Fruit fly (Drosophila melanogaster) whole organism, embryonic: ENCODE results near the gene aqz.

ENCODE experiments used
- Atf-2 ChIP-seq: fragments of 200-800 bp; sonication (Bioruptor generic); optimal IDR thresholded peaks from 2 replicates; lab custom pipeline; 2016; ENCODE audit warnings: missing biosample characterization, missing genetic modification characterization
- Atf6 ChIP-seq: fragments of 200-800 bp; sonication (Bioruptor generic); IDR thresholded peaks from 2 replicates; pipeline ENCODE4 v1.3.6; 2022; ENCODE audit warnings: missing biosample characterization, missing genetic modification characterization
- Bdp1 ChIP-seq: fragments of 200-800 bp; sonication (Bioruptor generic); optimal IDR thresholded peaks from 3 replicates; lab custom pipeline; 2016; ENCODE audit warnings: missing biosample characterization, missing genetic modification characterization
- Bgb ChIP-seq: fragments of 200-800 bp; sonication (Bioruptor generic); IDR thresholded peaks from 2 replicates; pipeline ENCODE4 v1.3.6; 2022; ENCODE audit warnings: missing biosample characterization, missing genetic modification characterization; ENCODE audit not compliant: partially characterized antibody
- CG10274 ChIP-seq: fragments of 200-800 bp; sonication (Bioruptor generic); optimal IDR thresholded peaks from 3 replicates; lab custom pipeline; 2017; ENCODE audit warnings: missing biosample characterization, mild to moderate bottlenecking, missing genetic modification characterization
- CG10366 ChIP-seq: fragments of 200-800 bp; sonication (Bioruptor generic); IDR thresholded peaks from 2 replicates; pipeline ENCODE4 v1.3.6; 2022; ENCODE audit warnings: missing biosample characterization, missing genetic modification characterization
- CG12744 ChIP-seq: fragments of 200-800 bp; sonication (Bioruptor generic); optimal IDR thresholded peaks from 2 replicates; lab custom pipeline; 2016; ENCODE audit warnings: missing biosample characterization, missing genetic modification characterization
- CG13287 ChIP-seq: fragments of 200-800 bp; sonication (Bioruptor generic); IDR thresholded peaks from 2 replicates; pipeline ENCODE4 v1.3.6; 2022; ENCODE audit warnings: missing biosample characterization, missing genetic modification characterization; ENCODE audit not compliant: partially characterized antibody
- CG13775 ChIP-seq: fragments of 200-800 bp; sonication (Bioruptor generic); optimal IDR thresholded peaks from 3 replicates; lab custom pipeline; 2017; ENCODE audit warnings: missing biosample characterization, mild to moderate bottlenecking, missing genetic modification characterization
- CG18599 ChIP-seq: fragments of 200-800 bp; sonication (Bioruptor generic); optimal IDR thresholded peaks from 3 replicates; lab custom pipeline; 2017; ENCODE audit warnings: missing biosample characterization, missing genetic modification characterization, mild to moderate bottlenecking, moderate library complexity, missing genetic modification reagents
- CG18619 ChIP-seq: fragments of 200-800 bp; sonication (Bioruptor generic); optimal IDR thresholded peaks from 3 replicates; lab custom pipeline; 2017; ENCODE audit warnings: missing biosample characterization, mild to moderate bottlenecking, missing genetic modification characterization
- CG2116 ChIP-seq: fragments of 200-800 bp; sonication (Bioruptor generic); optimal IDR thresholded peaks from 3 replicates; lab custom pipeline; 2018; ENCODE audit warnings: missing biosample characterization, mild to moderate bottlenecking, missing genetic modification characterization
- CG2199 ChIP-seq: fragments of 200-800 bp; sonication (Bioruptor generic); IDR thresholded peaks from 3 replicates; pipeline ENCODE4 v1.3.6; 2022; ENCODE audit warnings: missing biosample characterization, missing genetic modification characterization
- CG2875 ChIP-seq: fragments of 200-800 bp; sonication (Bioruptor generic); optimal IDR thresholded peaks from 2 replicates; lab custom pipeline; 2017; ENCODE audit warnings: missing biosample characterization, mild to moderate bottlenecking, missing genetic modification characterization, missing genetic modification reagents
- CG31441 ChIP-seq: fragments of 200-800 bp; sonication (Bioruptor generic); IDR thresholded peaks from 2 replicates; pipeline ENCODE4 v1.3.6; 2022; ENCODE audit warnings: missing biosample characterization, missing genetic modification characterization
- CG3407 ChIP-seq: fragments of 200-800 bp; sonication (Bioruptor generic); optimal IDR thresholded peaks from 2 replicates; lab custom pipeline; 2018; ENCODE audit warnings: missing biosample characterization, mild to moderate bottlenecking, missing genetic modification characterization
- CG42726 ChIP-seq: fragments of 200-800 bp; sonication (Bioruptor generic); IDR thresholded peaks from 2 replicates; pipeline ENCODE4 v1.3.6; 2022; ENCODE audit warnings: missing biosample characterization, missing genetic modification characterization; ENCODE audit not compliant: partially characterized antibody
- CG4707 ChIP-seq: fragments of 200-800 bp; sonication (Bioruptor generic); optimal IDR thresholded peaks from 2 replicates; lab custom pipeline; 2018; ENCODE audit warnings: missing biosample characterization, mild to moderate bottlenecking, missing genetic modification characterization, moderate library complexity
- CG5180 ChIP-seq: fragments of 200-800 bp; sonication (Bioruptor generic); optimal IDR thresholded peaks from 3 replicates; lab custom pipeline; 2017; ENCODE audit warnings: missing biosample characterization, missing genetic modification characterization, mild to moderate bottlenecking, moderate library complexity, missing genetic modification reagents
- CG6254 ChIP-seq: fragments of 200-800 bp; sonication (Bioruptor generic); optimal IDR thresholded peaks from 3 replicates; lab custom pipeline; 2017; ENCODE audit warnings: mild to moderate bottlenecking, missing biosample characterization, missing genetic modification reagents, missing genetic modification characterization
- CG6765 ChIP-seq: fragments of 200-800 bp; sonication (Bioruptor generic); optimal IDR thresholded peaks from 3 replicates; lab custom pipeline; 2017; ENCODE audit warnings: missing biosample characterization, mild to moderate bottlenecking, missing genetic modification characterization
- CG7372 ChIP-seq: fragments of 200-800 bp; sonication (Bioruptor generic); IDR thresholded peaks from 2 replicates; pipeline ENCODE4 v1.3.6; 2022; ENCODE audit warnings: missing biosample characterization, missing genetic modification characterization
- CG9215 ChIP-seq: fragments of 200-800 bp; sonication (Bioruptor generic); IDR thresholded peaks from 2 replicates; pipeline ENCODE4 v1.3.6; 2022; ENCODE audit warnings: missing biosample characterization, missing genetic modification characterization
- CG9609 ChIP-seq: fragments of 200-800 bp; sonication (Bioruptor generic); optimal IDR thresholded peaks from 3 replicates; lab custom pipeline; 2016; ENCODE audit warnings: missing biosample characterization, missing genetic modification characterization
- CG9932 ChIP-seq: fragments of 200-800 bp; sonication (Bioruptor generic); IDR thresholded peaks from 2 replicates; pipeline ENCODE4 v1.3.6; 2022; ENCODE audit warnings: missing biosample characterization, missing genetic modification characterization
- CHES-1-like ChIP-seq: fragments of 200-800 bp; sonication (Bioruptor generic); optimal IDR thresholded peaks from 2 replicates; lab custom pipeline; 2016; ENCODE audit warnings: missing biosample characterization, missing genetic modification characterization
- Chrac-16 ChIP-seq: fragments of 200-800 bp; sonication (Bioruptor generic); optimal IDR thresholded peaks from 3 replicates; lab custom pipeline; 2016; ENCODE audit warnings: missing biosample characterization, missing genetic modification characterization
- Dfd ChIP-seq, 2 experiments: fragments of >200 bp; optimal IDR thresholded peaks; 2 replicates each; lab custom pipeline; 2017; ENCODE audit warnings: missing biosample characterization in 2 of 2, missing genetic modification characterization in 2 of 2
- Dll ChIP-seq: fragments of 200-800 bp; sonication (Bioruptor generic); IDR thresholded peaks from 4 replicates; pipeline ENCODE4 v1.3.6; 2022; ENCODE audit warnings: missing biosample characterization, missing genetic modification characterization; ENCODE audit not compliant: partially characterized antibody
- Elba2 ChIP-seq: fragments of 200-800 bp; sonication (Bioruptor generic); optimal IDR thresholded peaks from 3 replicates; lab custom pipeline; 2016; ENCODE audit warnings: missing biosample characterization, missing genetic modification characterization
- MTF-1 ChIP-seq: fragments of 200-800 bp; sonication (Bioruptor generic); optimal IDR thresholded peaks from 2 replicates; lab custom pipeline; 2018; ENCODE audit warnings: missing biosample characterization, mild to moderate bottlenecking, missing genetic modification characterization, borderline replicate concordance
- Max ChIP-seq: fragments of 200-800 bp; sonication (Bioruptor generic); optimal IDR thresholded peaks from 2 replicates; lab custom pipeline; 2016; ENCODE audit warnings: missing biosample characterization, mild to moderate bottlenecking, missing genetic modification characterization
- Opbp ChIP-seq: fragments of 200-800 bp; sonication (Bioruptor generic); IDR thresholded peaks from 3 replicates; pipeline ENCODE4 v1.3.6; 2022; ENCODE audit warnings: missing biosample characterization, missing genetic modification characterization; ENCODE audit not compliant: partially characterized antibody
- Ravus ChIP-seq: fragments of 200-800 bp; sonication (Bioruptor generic); IDR thresholded peaks from 2 replicates; pipeline ENCODE4 v1.3.6; 2022; ENCODE audit warnings: missing biosample characterization, missing genetic modification characterization
- Rx ChIP-seq: fragments of 200-800 bp; sonication (Bioruptor generic); IDR thresholded peaks from 2 replicates; pipeline ENCODE4 v1.3.6; 2022; ENCODE audit warnings: missing biosample characterization, missing genetic modification characterization
- Xrp1 ChIP-seq: fragments of 200-800 bp; sonication (Bioruptor generic); IDR thresholded peaks from 2 replicates; pipeline ENCODE4 v1.3.6; 2022; ENCODE audit warnings: missing biosample characterization, missing genetic modification characterization
- ab ChIP-seq: fragments of 200-800 bp; sonication (Bioruptor generic); optimal IDR thresholded peaks from 2 replicates; lab custom pipeline; 2016; ENCODE audit warnings: missing biosample characterization, missing genetic modification characterization
- crc ChIP-seq: fragments of 200-800 bp; sonication (Bioruptor generic); optimal IDR thresholded peaks from 2 replicates; lab custom pipeline; 2016; ENCODE audit warnings: missing biosample characterization, missing genetic modification characterization
- fd3F ChIP-seq: fragments of 200-800 bp; sonication (Bioruptor generic); optimal IDR thresholded peaks from 2 replicates; lab custom pipeline; 2018; ENCODE audit warnings: missing biosample characterization, mild to moderate bottlenecking, missing genetic modification characterization, moderate library complexity
- grn ChIP-seq: fragments of 200-800 bp; sonication (Bioruptor generic); optimal IDR thresholded peaks from 3 replicates; lab custom pipeline; 2017; ENCODE audit warnings: missing biosample characterization, missing genetic modification characterization
- hb ChIP-seq: fragments of 200-800 bp; sonication (Bioruptor generic); IDR thresholded peaks from 3 replicates; pipeline ENCODE4 v1.3.6; 2022; ENCODE audit warnings: missing biosample characterization, missing genetic modification characterization; ENCODE audit not compliant: partially characterized antibody
- hkb ChIP-seq, 2 experiments: fragments of 200-800 bp in 1 of 2; fragments of >200 bp in 1 of 2; sonication (Bioruptor generic) in 1 of 2; IDR thresholded peaks in 1 of 2; optimal IDR thresholded peaks in 1 of 2; 2 replicates each; pipeline versions ENCODE4 v1.3.6 to Lab custom; 2017 to 2022; ENCODE audit warnings: missing biosample characterization in 1 of 2, missing genetic modification characterization in 1 of 2
- inv ChIP-seq: fragments of 200-800 bp; sonication (Bioruptor generic); IDR thresholded peaks from 2 replicates; pipeline ENCODE4 v1.3.6; 2022; ENCODE audit warnings: missing biosample characterization, missing genetic modification characterization; ENCODE audit not compliant: partially characterized antibody
- lilli ChIP-seq: fragments of 200-800 bp; sonication (Bioruptor generic); optimal IDR thresholded peaks from 3 replicates; lab custom pipeline; 2016; ENCODE audit warnings: missing biosample characterization, missing genetic modification characterization
- sens ChIP-seq: fragments of 200-800 bp; sonication (Bioruptor generic); peaks from one replicate; lab custom pipeline; 2016; ENCODE audit warnings: missing biosample characterization, missing genetic modification characterization
- so ChIP-seq: fragments of 200-800 bp; sonication (Bioruptor generic); IDR thresholded peaks from 3 replicates; pipeline ENCODE4 v1.3.6; 2022; ENCODE audit warnings: missing biosample characterization, missing genetic modification characterization
- sqz ChIP-seq: fragments of 200-800 bp; sonication (Bioruptor generic); optimal IDR thresholded peaks from 3 replicates; lab custom pipeline; 2018; ENCODE audit warnings: missing biosample characterization, mild to moderate bottlenecking, missing genetic modification characterization
- tio ChIP-seq: fragments of 200-800 bp; sonication (Bioruptor generic); optimal IDR thresholded peaks from 2 replicates; lab custom pipeline; 2017; ENCODE audit warnings: missing biosample characterization, missing genetic modification characterization, inconsistent platforms
- wdn ChIP-seq: fragments of 200-800 bp; sonication (Bioruptor generic); IDR thresholded peaks from 2 replicates; pipeline ENCODE4 v1.3.6; 2022; ENCODE audit warnings: missing biosample characterization, missing genetic modification characterization

The aqz gene

DNA sequence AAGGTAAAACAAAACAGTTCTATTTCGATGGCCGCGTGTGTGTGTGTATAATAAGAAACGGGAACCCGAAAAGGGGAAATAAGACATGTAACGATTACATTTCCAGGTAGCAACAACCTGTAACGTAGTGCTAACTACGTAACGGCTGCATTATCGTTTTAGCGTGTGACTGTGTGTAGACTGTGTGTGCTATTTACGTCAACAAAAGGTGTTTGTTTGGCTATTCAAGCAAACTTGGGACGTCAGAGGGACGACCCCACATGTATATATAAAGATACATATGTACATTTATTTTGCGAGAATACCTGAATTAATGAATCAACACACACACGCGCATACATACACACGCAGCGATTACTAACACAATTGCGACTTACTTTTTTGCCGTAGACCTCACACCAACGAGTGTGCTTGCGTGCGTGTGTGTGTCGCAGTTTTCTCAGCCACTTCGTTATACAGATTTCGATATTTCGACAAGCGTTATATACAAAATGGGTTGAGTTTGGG is 878 bp downstream of the aqz start:
- TF ChIP-seq CG10274 (GFP tag; lab: Kevin White, UChicago) (peak; percentile 21), CG31441 (no peak), inv (no peak), Bdp1 (GFP tag; lab: Kevin White, UChicago) (no peak), Dll (GFP tag; lab: Robert Waterston, UW) (no peak), CG3407 (GFP tag; lab: Kevin White, UChicago) (no peak), CG13287 (GFP tag; lab: Robert Waterston, UW) (no peak; the same call in 1 of the 2 replicates), Opbp (0 out of 3 replicates have a peak, but pooled peaks have one; percentile 7), grn (GFP tag; lab: Kevin White, UChicago) (no peak), Chrac-16 (GFP tag; lab: Kevin White, UChicago) (no peak), CG18619 (GFP tag; lab: Kevin White, UChicago) (no peak), CG2875 (GFP tag; lab: Kevin White, UChicago) (peak; percentile 5), CG4707 (no peak), CG9609 (GFP tag; lab: Kevin White, UChicago) (no peak), wdn (GFP tag; lab: Robert Waterston, UW) (peak; percentile 46; the same call in 1 of the 2 replicates), Elba2 (GFP tag; lab: Kevin White, UChicago) (peak; percentile 60), sens (peak; percentile 90), so (GFP tag; lab: Robert Waterston, UW) (peak; percentile 51; the same call in 1 of the 3 replicates), MTF-1 (GFP tag; lab: Kevin White, UChicago) (peak; percentile 2), fd3F (GFP tag; lab: Kevin White, UChicago) (peak; percentile 25), CG2199 (GFP tag; lab: Robert Waterston, UW) (peak; percentile 42; the same call in 2 of the 3 replicates), Atf-2 (peak; percentile 43), hb (GFP tag; lab: Robert Waterston, UW) (no peak), CG9215 (GFP tag; lab: Robert Waterston, UW) (no peak), Xrp1 (peak; percentile 53), lilli (GFP tag; lab: Kevin White, UChicago) (peak; percentile 58), Max (GFP tag; lab: Kevin White, UChicago) (peak; percentile 66), CHES-1-like (GFP tag; lab: Kevin White, UChicago) (peak; percentile 32), Bgb (GFP tag; lab: Robert Waterston, UW) (no peak), tio (GFP tag; lab: Kevin White, UChicago) (no peak), CG7372 (GFP tag; lab: Robert Waterston, UW) (no peak), Ravus (no peak), Rx (GFP tag; lab: Robert Waterston, UW) (no peak), ab (GFP tag; lab: Kevin White, UChicago) (no peak), CG2116 (GFP tag; lab: Kevin White, UChicago) (no peak), Atf6 (peak; percentile 69), Dfd (GFP tag; optimal IDR thresholded peaks at IDR 0.05; lab: Kevin White, UChicago) (no peak), CG12744 (GFP tag; lab: Kevin White, UChicago) (peak; percentile 20), CG5180 (peak; percentile 30), CG10366 (GFP tag; lab: Robert Waterston, UW) (no peak), CG18599 (GFP tag; lab: Kevin White, UChicago) (peak; percentile 37), CG13775 (GFP tag; lab: Kevin White, UChicago) (no peak), sqz (peak; percentile 55), CG6254 (GFP tag; lab: Kevin White, UChicago) (no peak), CG6765 (GFP tag; lab: Kevin White, UChicago) (peak; percentile 49), CG9932 (GFP tag; lab: Robert Waterston, UW) (peak; percentile 32; the same call in 1 of the 2 replicates), hkb (optimal IDR thresholded peaks at IDR 0.05; lab: Kevin White, UChicago) (no peak), hkb (GFP tag; IDR thresholded peaks at IDR 0.05; lab: Robert Waterston, UW) (peak; percentile 41; the same call in 1 of the 2 replicates), CG42726 (GFP tag; lab: Robert Waterston, UW) (no peak), crc (GFP tag; lab: Kevin White, UChicago) (no peak)
